Fruit fly (Drosophila melanogaster): Measurements from ENCODE around the gene Alg1.

The Alg1 gene

dm6 chr3R:17825806-17826583 is 15.1 kb upstream of the Alg1 start (continued):
- peak; percentile 46 for TF ChIP-seq OdsH (GFP tag; optimal IDR thresholded peaks at IDR 0.05)
- no peak for TF ChIP-seq CG11762 (GFP tag; optimal IDR thresholded peaks at IDR 0.05; ENCODE audit: insufficient read depth)
- TF ChIP-seq Eip78C (GFP tag): peak; percentile 79
- TF ChIP-seq Ets21C (GFP tag; optimal IDR thresholded peaks at IDR 0.05): peak; percentile 4
- TF ChIP-seq svp (GFP tag): peak; percentile 81
- TF ChIP-seq lz (GFP tag; optimal IDR thresholded peaks at IDR 0.05): peak; percentile 60
- peak; percentile 31 for TF ChIP-seq CG31627 (GFP tag; optimal IDR thresholded peaks at IDR 0.05)
- TF ChIP-seq Hr39 (GFP tag; optimal IDR thresholded peaks at IDR 0.05): peak; percentile 26
- TF ChIP-seq CG10669 (GFP tag; optimal IDR thresholded peaks at IDR 0.05): peak; percentile 26
- TF ChIP-seq Smox (GFP tag; optimal IDR thresholded peaks at IDR 0.05): peak; percentile 26
- no peak for TF ChIP-seq CG8319 (GFP tag; optimal IDR thresholded peaks at IDR 0.05)
- peak; percentile 35 for TF ChIP-seq Ets96B (tag; optimal IDR thresholded peaks at IDR 0.05)
- TF ChIP-seq Eip75B (GFP tag; optimal IDR thresholded peaks at IDR 0.05): peak; percentile 18
- no peak for TF ChIP-seq CG7368 (GFP tag; optimal IDR thresholded peaks at IDR 0.05)
- TF ChIP-seq Gug (GFP tag; IDR thresholded peaks at IDR 0.05): no peak
- TF ChIP-seq CG6808 (GFP tag; optimal IDR thresholded peaks at IDR 0.05): peak; percentile 14
- TF ChIP-seq CG6792 (GFP tag; optimal IDR thresholded peaks at IDR 0.05): peak; percentile 60
- no peak for TF ChIP-seq vri (GFP tag; optimal IDR thresholded peaks at IDR 0.05)
- peak; percentile 54 for TF ChIP-seq CG8632 (GFP tag; optimal IDR thresholded peaks at IDR 0.05)
- peak; percentile 30 for TF ChIP-seq CG3919 (GFP tag; optimal IDR thresholded peaks at IDR 0.05)
- no peak for TF ChIP-seq fd85E (GFP tag; optimal IDR thresholded peaks at IDR 0.05)
- TF ChIP-seq CG9139 (GFP tag; optimal IDR thresholded peaks at IDR 0.05): no peak
- TF ChIP-seq Sox15 (GFP tag; optimal IDR thresholded peaks at IDR 0.05): peak; percentile 17
- TF ChIP-seq spab (GFP tag; optimal IDR thresholded peaks at IDR 0.05): peak; percentile 21
- TF ChIP-seq esn (GFP tag; optimal IDR thresholded peaks at IDR 0.05): peak; percentile 76
- no peak for TF ChIP-seq eg (GFP tag; IDR thresholded peaks at IDR 0.05)
- peak; percentile 48 for TF ChIP-seq acj6 (GFP tag; optimal IDR thresholded peaks at IDR 0.05)
- TF ChIP-seq Blimp-1 (GFP tag; optimal IDR thresholded peaks at IDR 0.05): peak; percentile 27
- TF ChIP-seq CG6276 (GFP tag; optimal IDR thresholded peaks at IDR 0.05): no peak
- TF ChIP-seq Eip93F (GFP tag; optimal IDR thresholded peaks at IDR 0.05): no peak
- TF ChIP-seq CG8119 (GFP tag; IDR thresholded peaks at IDR 0.05): no peak
- TF ChIP-seq achi (GFP tag; optimal IDR thresholded peaks at IDR 0.05): peak; percentile 58
- peak; percentile 41 for TF ChIP-seq Met (GFP tag; optimal IDR thresholded peaks at IDR 0.05)
- TF ChIP-seq net (GFP tag; optimal IDR thresholded peaks at IDR 0.05): no peak
- peak; percentile 37 for TF ChIP-seq topi (GFP tag; optimal IDR thresholded peaks at IDR 0.05)
- TF ChIP-seq CG16779 (tag; optimal IDR thresholded peaks at IDR 0.05): no peak
- TF ChIP-seq CG10631 (GFP tag; optimal IDR thresholded peaks at IDR 0.05): peak; percentile 62
- no peak for TF ChIP-seq fd59A (GFP tag; optimal IDR thresholded peaks at IDR 0.05)
- peak; percentile 66 for TF ChIP-seq CG34406 (GFP tag; optimal IDR thresholded peaks at IDR 0.05)
- peak; percentile 32 for TF ChIP-seq CG3032 (tag; optimal IDR thresholded peaks at IDR 0.05)
- TF ChIP-seq CG11902 (GFP tag; optimal IDR thresholded peaks at IDR 0.05): peak; percentile 42

- TF ChIP-seq fkh (GFP tag; optimal IDR thresholded peaks at IDR 0.05): no peak
- TF ChIP-seq esn (GFP tag; optimal IDR thresholded peaks at IDR 0.05): no peak
- no peak for TF ChIP-seq fd59A (GFP tag; optimal IDR thresholded peaks at IDR 0.05)
- no peak for TF ChIP-seq CG4318 (GFP tag; optimal IDR thresholded peaks at IDR 0.05)
- no peak for TF ChIP-seq vri (GFP tag; optimal IDR thresholded peaks at IDR 0.05)
- TF ChIP-seq Sox102F (GFP tag; optimal IDR thresholded peaks at IDR 0.05): no peak
- peak; percentile 61 for TF ChIP-seq Eip78C (GFP tag)
- TF ChIP-seq Hr39 (GFP tag; optimal IDR thresholded peaks at IDR 0.05): no peak
- TF ChIP-seq Eip93F (GFP tag; optimal IDR thresholded peaks at IDR 0.05): no peak
- TF ChIP-seq CG8119 (GFP tag; IDR thresholded peaks at IDR 0.05): no peak
- TF ChIP-seq CG11902 (GFP tag; optimal IDR thresholded peaks at IDR 0.05): no peak
- TF ChIP-seq Ets21C (GFP tag; optimal IDR thresholded peaks at IDR 0.05): no peak
- peak; percentile 40 for TF ChIP-seq CG32006 (GFP tag; optimal IDR thresholded peaks at IDR 0.05)
- TF ChIP-seq Lpt (GFP tag; optimal IDR thresholded peaks at IDR 0.05): no peak
- no peak for TF ChIP-seq CG34406 (GFP tag; optimal IDR thresholded peaks at IDR 0.05)
- TF ChIP-seq CG10631 (GFP tag; optimal IDR thresholded peaks at IDR 0.05): peak; percentile 12
These were observed 10.8 kb upstream of the Alg1 start for dm6 chr3R:17821744-17822143.
